ENCODE assay signal across 1 fruit fly cellular context in genomic region chr3L:12514762-12515215, dm6.
TF ChIP-seq lines count a peak whose summit lies in the region.

Gene sti (minus strand): TSS chr3L:12514815.
Gene tral (plus strand): TSS chr3L:12515059.

TF ChIP-seq in whole organism, embryonic, 481 proteins besides CTCF, POLR2A, EP300 and RAD21 (continued from another document and continues in another):
- TF ChIP-seq ab (GFP tag; optimal IDR thresholded peaks at IDR 0.05; lab: Kevin White, UChicago) (peak; percentile 83), CG1603 (tag; optimal IDR thresholded peaks at IDR 0.05; lab: Kevin White, UChicago) (peak; percentile 88), CG13296 (GFP tag; optimal IDR thresholded peaks at IDR 0.05; lab: Kevin White, UChicago) (peak; percentile 72), Side (GFP tag; optimal IDR thresholded peaks at IDR 0.05; lab: Kevin White, UChicago) (peak; percentile 94), kah (GFP tag; optimal IDR thresholded peaks at IDR 0.05; lab: Kevin White, UChicago) (peak; percentile 36), eyg (GFP tag; optimal IDR thresholded peaks at IDR 0.05; lab: Kevin White, UChicago) (peak; percentile 87), NFAT (GFP tag; IDR thresholded peaks at IDR 0.05; lab: Robert Waterston, UW) (peak; percentile 88), da (GFP tag; optimal IDR thresholded peaks at IDR 0.05; lab: Kevin White, UChicago) (peak; percentile 91), CG14667 (GFP tag; IDR thresholded peaks at IDR 0.05; lab: Robert Waterston, UW) (peak; percentile 83), sd (tag; optimal IDR thresholded peaks at IDR 0.05; lab: Kevin White, UChicago) (no peak), Hr39 (optimal IDR thresholded peaks at IDR 0.05; lab: Kevin White, UChicago) (peak; percentile 55), CG12942 (GFP tag; optimal IDR thresholded peaks at IDR 0.05; lab: Kevin White, UChicago) (peak; percentile 90), insv (GFP tag; optimal IDR thresholded peaks at IDR 0.05; lab: Kevin White, UChicago) (peak in 1 of 2 experiments; percentile 74), Sox100B (GFP tag; optimal IDR thresholded peaks at IDR 0.05; lab: Kevin White, UChicago) (peak; percentile 77), mld (GFP tag; IDR thresholded peaks at IDR 0.05; lab: Robert Waterston, UW; ENCODE audit: partially characterized antibody) (no peak), pzg (GFP tag; optimal IDR thresholded peaks at IDR 0.05; lab: Kevin White, UChicago) (peak; percentile 93), gsb (GFP tag; IDR thresholded peaks at IDR 0.05; lab: Robert Waterston, UW) (peak; percentile 57), CG11247 (GFP tag; IDR thresholded peaks at IDR 0.05; lab: Robert Waterston, UW) (peak; percentile 83), klu (GFP tag; IDR thresholded peaks at IDR 0.05; lab: Robert Waterston, UW) (peak; percentile 72), usp (GFP tag; optimal IDR thresholded peaks at IDR 0.05; lab: Kevin White, UChicago) (no peak), CG9932 (GFP tag; IDR thresholded peaks at IDR 0.05; lab: Robert Waterston, UW) (peak; percentile 96), CG12071 (GFP tag; optimal IDR thresholded peaks at IDR 0.05; lab: Kevin White, UChicago) (peak; percentile 35), CG6854 (GFP tag; optimal IDR thresholded peaks at IDR 0.05; lab: Kevin White, UChicago) (peak; percentile 58), jumu (GFP tag; optimal IDR thresholded peaks at IDR 0.05; lab: Kevin White, UChicago) (peak; percentile 97), CG7987 (GFP tag; optimal IDR thresholded peaks at IDR 0.05; lab: Kevin White, UChicago) (peak; percentile 68), Sry-β (GFP tag; optimal IDR thresholded peaks at IDR 0.05; lab: Kevin White, UChicago) (peak; percentile 0), sc (optimal IDR thresholded peaks at IDR 0.05; lab: Kevin White, UChicago) (no peak), sc (GFP tag; optimal IDR thresholded peaks at IDR 0.05; lab: Kevin White, UChicago) (peak; percentile 56), CG2678 (tag; optimal IDR thresholded peaks at IDR 0.05; lab: Kevin White, UChicago) (peak; percentile 82), bbx (GFP tag; IDR thresholded peaks at IDR 0.05; lab: Robert Waterston, UW; ENCODE audit: partially characterized antibody) (peak; percentile 24; the same call in 1 of the 2 replicates), CG5180 (GFP tag; optimal IDR thresholded peaks at IDR 0.05; lab: Kevin White, UChicago) (no peak), cas (GFP tag; IDR thresholded peaks at IDR 0.05; lab: Robert Waterston, UW) (peak; percentile 81; the same call in 1 of the 2 replicates), so (GFP tag; IDR thresholded peaks at IDR 0.05; lab: Robert Waterston, UW) (peak; percentile 68; the same call in 2 of the 3 replicates), sima (GFP tag; optimal IDR thresholded peaks at IDR 0.05; lab: Kevin White, UChicago) (peak; percentile 42), Fer3 (tag; optimal IDR thresholded peaks at IDR 0.05; lab: Kevin White, UChicago) (peak; percentile 87), NK7.1 (GFP tag; optimal IDR thresholded peaks at IDR 0.05; lab: Kevin White, UChicago) (peak; percentile 88), CG2889 (GFP tag; IDR thresholded peaks at IDR 0.05; lab: Robert Waterston, UW) (peak; percentile 78), CG7271 (tag; optimal IDR thresholded peaks at IDR 0.05; lab: Kevin White, UChicago) (peak; percentile 45), CG17361 (GFP tag; IDR thresholded peaks at IDR 0.05; lab: Robert Waterston, UW) (peak; percentile 88), Ptx1 (GFP tag; IDR thresholded peaks at IDR 0.05; lab: Robert Waterston, UW) (peak; percentile 90), fd3F (GFP tag; optimal IDR thresholded peaks at IDR 0.05; lab: Kevin White, UChicago) (peak; percentile 73), CG11456 (GFP tag; IDR thresholded peaks at IDR 0.05; lab: Robert Waterston, UW) (peak; percentile 93), CG10565 (GFP tag; optimal IDR thresholded peaks at IDR 0.05; lab: Kevin White, UChicago) (peak; percentile 59), ap (GFP tag; IDR thresholded peaks at IDR 0.05; lab: Robert Waterston, UW) (peak; percentile 67), vnd (GFP tag; IDR thresholded peaks at IDR 0.05; lab: Robert Waterston, UW; ENCODE audit: partially characterized antibody) (no peak), twi (tag; optimal IDR thresholded peaks at IDR 0.05; lab: Kevin White, UChicago) (peak; percentile 69), wdn (GFP tag; IDR thresholded peaks at IDR 0.05; lab: Robert Waterston, UW) (peak; percentile 64), sqz (GFP tag; optimal IDR thresholded peaks at IDR 0.05; lab: Kevin White, UChicago) (peak; percentile 79), Lhr (GFP tag; optimal IDR thresholded peaks at IDR 0.05; lab: Kevin White, UChicago) (peak; percentile 79), NC2α (GFP tag; optimal IDR thresholded peaks at IDR 0.05; lab: Kevin White, UChicago) (peak; percentile 89), CG30431 (GFP tag; optimal IDR thresholded peaks at IDR 0.05; lab: Kevin White, UChicago) (peak; percentile 83), lmd (GFP tag; IDR thresholded peaks at IDR 0.05; lab: Robert Waterston, UW) (peak; percentile 84), CG10267 (tag; optimal IDR thresholded peaks at IDR 0.05; lab: Kevin White, UChicago) (peak; percentile 99), Oaz (GFP tag; IDR thresholded peaks at IDR 0.05; lab: Robert Waterston, UW) (peak; percentile 73), ci (GFP tag; IDR thresholded peaks at IDR 0.05; lab: Robert Waterston, UW) (peak; percentile 89), lab (GFP tag; optimal IDR thresholded peaks at IDR 0.05; lab: Kevin White, UChicago) (peak; percentile 93), lov (optimal IDR thresholded peaks at IDR 0.05; lab: Kevin White, UChicago) (no peak), lov (GFP tag; IDR thresholded peaks at IDR 0.05; lab: Robert Waterston, UW) (peak; percentile 86; the same call in 2 of the 3 replicates), Mrtf (GFP tag; IDR thresholded peaks at IDR 0.05; lab: Robert Waterston, UW) (peak; percentile 80), hbn (GFP tag; IDR thresholded peaks at IDR 0.05; lab: Robert Waterston, UW; ENCODE audit: partially characterized antibody) (no peak), chif (GFP tag; optimal IDR thresholded peaks at IDR 0.05; lab: Kevin White, UChicago) (peak; percentile 85 to 93), CkIIα-i1 (GFP tag; IDR thresholded peaks at IDR 0.05; lab: Robert Waterston, UW) (no peak), crp (GFP tag; optimal IDR thresholded peaks at IDR 0.05; lab: Kevin White, UChicago) (peak in 1 of 2 experiments; percentile 53), CG16813 (GFP tag; IDR thresholded peaks at IDR 0.05; lab: Robert Waterston, UW; ENCODE audit: partially characterized antibody) (peak; percentile 41; the same call in 1 of the 3 replicates), fd96Cb (tag; optimal IDR thresholded peaks at IDR 0.05; lab: Kevin White, UChicago) (peak; percentile 74), eve (GFP tag; optimal IDR thresholded peaks at IDR 0.05; lab: Kevin White, UChicago) (peak in 1 of 2 experiments; percentile 13), CG18011 (GFP tag; optimal IDR thresholded peaks at IDR 0.05; lab: Kevin White, UChicago) (peak; percentile 82), CG10274 (GFP tag; optimal IDR thresholded peaks at IDR 0.05; lab: Kevin White, UChicago) (peak; percentile 61), Dp (GFP tag; optimal IDR thresholded peaks at IDR 0.05; lab: Kevin White, UChicago) (peak; percentile 96), CG16779 (GFP tag; IDR thresholded peaks at IDR 0.05; lab: Robert Waterston, UW) (0 out of 2 replicates have a peak, but pooled peaks have one; percentile 50), CG4328 (GFP tag; optimal IDR thresholded peaks at IDR 0.05; lab: Kevin White, UChicago) (peak; percentile 91), schlank (tag; optimal IDR thresholded peaks at IDR 0.05; lab: Kevin White, UChicago) (peak; percentile 72), knrl (GFP tag; IDR thresholded peaks at IDR 0.05; lab: Robert Waterston, UW; ENCODE audit: partially characterized antibody) (peak; percentile 43; the same call in 1 of the 3 replicates), CG17359 (tag; optimal IDR thresholded peaks at IDR 0.05; lab: Kevin White, UChicago) (peak; percentile 86), mam (GFP tag; optimal IDR thresholded peaks at IDR 0.05; lab: Kevin White, UChicago) (peak; percentile 97), CG2116 (GFP tag; optimal IDR thresholded peaks at IDR 0.05; lab: Kevin White, UChicago) (peak; percentile 100), NfI (GFP tag; optimal IDR thresholded peaks at IDR 0.05; lab: Kevin White, UChicago) (peak; percentile 91), CG10321 (GFP tag; IDR thresholded peaks at IDR 0.05; lab: Robert Waterston, UW) (peak; percentile 57), Neu2 (GFP tag; optimal IDR thresholded peaks at IDR 0.05; lab: Kevin White, UChicago; ENCODE audit: borderline replicate concordance) (peak; percentile 69), CG8089 (GFP tag; optimal IDR thresholded peaks at IDR 0.05; lab: Kevin White, UChicago) (peak; percentile 89), CG9437 (GFP tag; optimal IDR thresholded peaks at IDR 0.05; lab: Kevin White, UChicago) (peak; percentile 61), CG11695 (GFP tag; IDR thresholded peaks at IDR 0.05; lab: Robert Waterston, UW) (peak; percentile 68; the same call in 2 of the 3 replicates), CG10543 (GFP tag; optimal IDR thresholded peaks at IDR 0.05; lab: Kevin White, UChicago) (peak; percentile 96), Xbp1 (GFP tag; optimal IDR thresholded peaks at IDR 0.05; lab: Kevin White, UChicago) (peak; percentile 94), crc (GFP tag; optimal IDR thresholded peaks at IDR 0.05; lab: Kevin White, UChicago) (peak; percentile 77), bsh (GFP tag; optimal IDR thresholded peaks at IDR 0.05; lab: Kevin White, UChicago) (peak; percentile 23 to 76), Dip2 (GFP tag; IDR thresholded peaks at IDR 0.05; lab: Robert Waterston, UW) (no peak), CG6254 (GFP tag; optimal IDR thresholded peaks at IDR 0.05; lab: Kevin White, UChicago) (peak; percentile 71), CG4424 (GFP tag; optimal IDR thresholded peaks at IDR 0.05; lab: Kevin White, UChicago) (peak; percentile 91), Hmr (GFP tag; optimal IDR thresholded peaks at IDR 0.05; lab: Kevin White, UChicago) (peak; percentile 90), CG11696 (GFP tag; IDR thresholded peaks at IDR 0.05; lab: Robert Waterston, UW) (peak; percentile 41; the same call in 1 of the 2 replicates), CG32772 (GFP tag; IDR thresholded peaks at IDR 0.05; lab: Robert Waterston, UW) (peak; percentile 79), CG9215 (GFP tag; IDR thresholded peaks at IDR 0.05; lab: Robert Waterston, UW) (peak; percentile 90), CG11560 (tag; IDR thresholded peaks at IDR 0.05; lab: Robert Waterston, UW) (peak; percentile 81), Dip3 (GFP tag; optimal IDR thresholded peaks at IDR 0.05; lab: Kevin White, UChicago) (peak; percentile 95), dm (GFP tag; optimal IDR thresholded peaks at IDR 0.05; lab: Kevin White, UChicago) (peak; percentile 87), Fer1 (GFP tag; optimal IDR thresholded peaks at IDR 0.05; lab: Kevin White, UChicago) (peak; percentile 92), CG3847 (GFP tag; IDR thresholded peaks at IDR 0.05; lab: Robert Waterston, UW) (peak; percentile 91), abd-A (tag; optimal IDR thresholded peaks at IDR 0.05; lab: Kevin White, UChicago) (no peak), inv (GFP tag; IDR thresholded peaks at IDR 0.05; lab: Robert Waterston, UW; ENCODE audit: partially characterized antibody) (no peak), CG13775 (GFP tag; optimal IDR thresholded peaks at IDR 0.05; lab: Kevin White, UChicago) (peak; percentile 92), wek (GFP tag; optimal IDR thresholded peaks at IDR 0.05; lab: Kevin White, UChicago) (peak; percentile 1), CG15269 (tag; optimal IDR thresholded peaks at IDR 0.05; lab: Kevin White, UChicago) (peak; percentile 80), CG7928 (GFP tag; optimal IDR thresholded peaks at IDR 0.05; lab: Kevin White, UChicago) (peak; percentile 100), CG8359 (GFP tag; optimal IDR thresholded peaks at IDR 0.05; lab: Kevin White, UChicago; ENCODE audit: borderline replicate concordance) (peak; percentile 59), wor (GFP tag; IDR thresholded peaks at IDR 0.05; lab: Robert Waterston, UW) (peak; percentile 65), CG11093 (GFP tag; IDR thresholded peaks at IDR 0.05; lab: Robert Waterston, UW) (peak; percentile 82), CHES-1-like (GFP tag; optimal IDR thresholded peaks at IDR 0.05; lab: Kevin White, UChicago) (peak; percentile 96), ham (GFP tag; IDR thresholded peaks at IDR 0.05; lab: Robert Waterston, UW) (peak; percentile 52; the same call in 1 of the 2 replicates), nmo (GFP tag; optimal IDR thresholded peaks at IDR 0.05; lab: Kevin White, UChicago) (peak; percentile 88), Spps (tag; optimal IDR thresholded peaks at IDR 0.05; lab: Kevin White, UChicago) (peak; percentile 70), Rfx (GFP tag; IDR thresholded peaks at IDR 0.05; lab: Robert Waterston, UW) (peak; percentile 92), ewg (GFP tag; optimal IDR thresholded peaks at IDR 0.05; lab: Kevin White, UChicago) (peak; percentile 81), shn (GFP tag; optimal IDR thresholded peaks at IDR 0.05; lab: Kevin White, UChicago) (peak; percentile 92), croc (GFP tag; conservative IDR thresholded peaks at IDR 0.05; lab: Robert Waterston, UW) (peak; percentile 70), CG7745 (tag; optimal IDR thresholded peaks at IDR 0.05; lab: Kevin White, UChicago) (no peak), Mad (GFP tag; optimal IDR thresholded peaks at IDR 0.05; lab: Kevin White, UChicago) (peak; percentile 93), kni (GFP tag; optimal IDR thresholded peaks at IDR 0.05; lab: Kevin White, UChicago) (peak; percentile 83), CG12769 (tag; optimal IDR thresholded peaks at IDR 0.05; lab: Kevin White, UChicago) (peak; percentile 87), pita (GFP tag; optimal IDR thresholded peaks at IDR 0.05; lab: Kevin White, UChicago) (no peak), jing (GFP tag; optimal IDR thresholded peaks at IDR 0.05; lab: Kevin White, UChicago) (peak; percentile 64), vfl (GFP tag; optimal IDR thresholded peaks at IDR 0.05; lab: Kevin White, UChicago) (peak; percentile 93), fd102C (GFP tag; optimal IDR thresholded peaks at IDR 0.05; lab: Kevin White, UChicago) (peak; percentile 44), her (GFP tag; optimal IDR thresholded peaks at IDR 0.05; lab: Kevin White, UChicago) (peak; percentile 87), row (GFP tag; IDR thresholded peaks at IDR 0.05; lab: Robert Waterston, UW) (peak; percentile 88), Eip74EF (GFP tag; optimal IDR thresholded peaks at IDR 0.05; lab: Kevin White, UChicago) (no peak), cg (GFP tag; optimal IDR thresholded peaks at IDR 0.05; lab: Kevin White, UChicago) (no peak), Sin3A (optimal IDR thresholded peaks at IDR 0.05; lab: Kevin White, UChicago) (peak; percentile 97), h (optimal IDR thresholded peaks at IDR 0.05; lab: Kevin White, UChicago) (no peak)
